In the genomic region with DNA sequence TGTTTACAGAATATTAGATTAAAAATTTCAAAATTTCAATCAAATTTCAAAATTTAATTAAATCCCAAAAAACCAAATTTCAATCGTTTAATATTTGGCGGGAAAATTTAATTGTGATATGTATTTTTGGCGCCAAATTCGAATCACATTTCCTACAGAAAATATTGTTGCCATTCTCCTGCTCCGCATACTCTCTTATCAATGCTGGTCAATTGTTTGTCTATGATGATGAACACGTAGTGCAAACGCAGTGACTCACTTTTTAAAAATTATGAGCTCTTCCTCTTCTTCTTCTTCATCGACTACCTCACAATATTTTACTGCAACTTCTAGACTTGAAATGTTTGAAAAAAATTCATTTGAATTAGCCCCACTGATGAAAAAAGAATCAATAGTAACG, we compare ENCODE assay signal across 3 worm cellular contexts.
A peak's percentile ranks its signal among the peaks of the same experiment; 100 is the strongest.
TF ChIP-seq lines count a peak whose summit lies in the region.

A gene (plus strand): TSS at position 210 of the 400 bp plus-strand sequence.

TF ChIP-seq in whole organism, L2 larva, 48 proteins besides CTCF, POLR2A, EP300 and RAD21:
- no peak for TF ChIP-seq nhr-11 (tag; optimal IDR thresholded peaks at IDR 0.05; lab: Kevin White, UChicago)
- no peak for TF ChIP-seq mbf-1 (tag; optimal IDR thresholded peaks at IDR 0.05; lab: Kevin White, UChicago)
- TF ChIP-seq zag-1 (tag; optimal IDR thresholded peaks at IDR 0.05; lab: Kevin White, UChicago): no peak
- TF ChIP-seq fos-1 (tag; optimal IDR thresholded peaks at IDR 0.05; lab: Kevin White, UChicago): peak; percentile 75
- no peak for TF ChIP-seq ztf-1 (GFP tag; conservative IDR thresholded peaks at IDR 0.05; lab: Robert Waterston, UW)
- TF ChIP-seq alr-1 (tag; optimal IDR thresholded peaks at IDR 0.05; lab: Kevin White, UChicago): no peak
- TF ChIP-seq lin-13 (GFP tag; optimal IDR thresholded peaks at IDR 0.05; lab: Kevin White, UChicago): no peak
- TF ChIP-seq C34F6.9 (tag; optimal IDR thresholded peaks at IDR 0.05; lab: Kevin White, UChicago): no peak

TF ChIP-seq in whole organism, L3 larva, 47 proteins besides CTCF, POLR2A, EP300 and RAD21:
- TF ChIP-seq elt-2 (tag; optimal IDR thresholded peaks at IDR 0.05; lab: Kevin White, UChicago): peak; percentile 22
- no peak for TF ChIP-seq pqm-1 (tag; optimal IDR thresholded peaks at IDR 0.05; lab: Kevin White, UChicago)
- no peak for TF ChIP-seq nhr-237 (tag; optimal IDR thresholded peaks at IDR 0.05; lab: Kevin White, UChicago)

TF ChIP-seq in whole organism, L4 larva, 104 proteins besides CTCF, POLR2A, EP300 and RAD21:
- TF ChIP-seq pqm-1 (tag; optimal IDR thresholded peaks at IDR 0.05; lab: Kevin White, UChicago) (peak; percentile 33), aly-2 (tag; optimal IDR thresholded peaks at IDR 0.05; lab: Kevin White, UChicago) (no peak), daf-16 (GFP tag; optimal IDR thresholded peaks at IDR 0.05; lab: Kevin White, UChicago) (no peak), daf-16 (tag; optimal IDR thresholded peaks at IDR 0.05; lab: Kevin White, UChicago) (peak; percentile 48), dpl-1 (GFP tag; optimal IDR thresholded peaks at IDR 0.05; lab: Kevin White, UChicago) (peak; percentile 9), nhr-28 (tag; optimal IDR thresholded peaks at IDR 0.05; lab: Kevin White, UChicago) (peak; percentile 71), aha-1 (tag; lab: Kevin White, UChicago) (peak; percentile 44), ztf-7 (tag; optimal IDR thresholded peaks at IDR 0.05; lab: Kevin White, UChicago) (no peak), vab-7 (GFP tag; IDR thresholded peaks at IDR 0.05; lab: Robert Waterston, UW) (no peak)
TF ChIP-seq in whole organism, L4 larva: peak in this region for 5.
